Worm (Caenorhabditis elegans) whole organism, L3 larva: ENCODE data around the gene ZK829.1.

Source experiments
- ceh-16 ChIP-seq: sonication (generic microtip); optimal IDR thresholded peaks from 2 replicates; lab custom pipeline; 2017; ENCODE audit warnings: missing biosample characterization, missing genetic modification characterization
- ceh-82 ChIP-seq: fragments of 150-350 bp; optimal IDR thresholded peaks from 2 replicates; lab custom pipeline; 2014; ENCODE audit warnings: missing biosample characterization, missing genetic modification characterization
- fkh-10 ChIP-seq: sonication (generic microtip); optimal IDR thresholded peaks from 2 replicates; lab custom pipeline; 2017; ENCODE audit warnings: missing biosample characterization, missing genetic modification reagents, missing genetic modification characterization
- fkh-2 ChIP-seq: fragments of 150-350 bp; optimal IDR thresholded peaks from 2 replicates; lab custom pipeline; 2014; ENCODE audit warnings: missing biosample characterization, missing genetic modification reagents, missing genetic modification characterization
- lsy-12 ChIP-seq: sonication (generic microtip); optimal IDR thresholded peaks from 2 replicates; lab custom pipeline; 2016; ENCODE audit warnings: mild to moderate bottlenecking, missing genetic modification characterization, missing compliant biosample characterization
- mdl-1 ChIP-seq: fragments of 150-350 bp; optimal IDR thresholded peaks from 2 replicates; lab custom pipeline; 2014; ENCODE audit warnings: missing biosample characterization, missing genetic modification characterization
- pqm-1 ChIP-seq: fragments of 150-350 bp; optimal IDR thresholded peaks from 2 replicates; lab custom pipeline; 2017; ENCODE audit warnings: missing biosample characterization, missing genetic modification characterization, inconsistent platforms
- skn-1 ChIP-seq: fragments of 150-350 bp; optimal IDR thresholded peaks from 2 replicates; lab custom pipeline; 2014; ENCODE audit warnings: missing biosample characterization, missing genetic modification characterization
- unc-39 ChIP-seq: sonication (generic microtip); optimal IDR thresholded peaks from 4 replicates; lab custom pipeline; 2017; ENCODE audit warnings: missing biosample characterization, missing genetic modification characterization

DNA sequence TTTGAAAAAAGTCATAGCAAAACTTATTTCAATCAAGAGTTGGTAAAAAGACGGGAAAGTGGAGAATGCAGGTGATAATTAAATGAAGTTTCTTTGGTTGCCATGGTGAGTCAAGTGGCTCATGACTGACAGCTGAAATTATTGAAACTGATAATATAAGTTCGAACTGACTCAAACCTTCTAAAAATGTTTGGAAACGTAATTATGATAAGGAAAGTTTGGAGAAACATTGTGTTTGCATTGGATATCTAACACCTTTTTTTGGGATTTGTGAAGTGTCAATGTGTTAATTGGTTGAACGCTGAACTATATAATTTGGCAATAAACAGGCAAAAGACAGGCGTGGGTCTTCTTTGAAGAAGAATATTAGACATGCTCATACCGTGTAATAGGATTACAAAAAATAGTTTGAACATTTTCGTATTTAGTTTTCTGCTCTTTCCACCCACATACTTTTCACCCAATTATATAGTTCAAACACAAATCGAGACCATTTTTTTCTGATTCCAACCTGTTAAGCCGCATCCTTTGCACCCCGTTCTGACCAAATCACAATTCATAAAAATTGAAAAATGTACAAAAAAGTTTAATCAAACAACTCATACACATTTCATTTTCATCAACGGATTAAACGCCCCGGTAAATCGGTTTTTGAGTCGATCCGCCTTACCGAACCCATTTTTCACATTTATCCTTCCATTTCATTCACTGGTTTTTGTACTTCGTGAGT lies 16.7 kb downstream of the ZK829.1 start, which contains the start of the genes srlf-33 and srlf-32:
- TF ChIP-seq unc-39 (tag; lab: Kevin White, UChicago) (no peak), fkh-10 (GFP tag; lab: Kevin White, UChicago) (no peak), lsy-12 (tag; lab: Kevin White, UChicago) (no peak), pqm-1 (tag; lab: Kevin White, UChicago) (no peak), fkh-2 (tag; lab: Kevin White, UChicago) (no peak), skn-1 (no peak), ceh-16 (tag; lab: Kevin White, UChicago) (no peak), mdl-1 (tag; lab: Kevin White, UChicago) (no peak), ceh-82 (no peak)
